Worm (Caenorhabditis elegans) whole organism, dauer: ENCODE results near the gene plpp-1.2.

Experiments used
- unc-62 ChIP-seq: sonication (generic microtip); optimal IDR thresholded peaks from 2 replicates; lab custom pipeline; 2017; ENCODE audit warnings: missing biosample characterization, missing genetic modification reagents, missing genetic modification characterization

plpp-1.2 gene

ce11 chrII:6484876-6485526 is at the start of gene plpp-1.2, which contains the start of gene lido-16:
Gene plpp-1.2, plus strand, starts transcription at chrII:6485476.
Gene lido-16, minus strand, starts transcription at chrII:6484976.
- TF ChIP-seq unc-62 (GFP tag; lab: Kevin White, UChicago), result no peak

DNA sequence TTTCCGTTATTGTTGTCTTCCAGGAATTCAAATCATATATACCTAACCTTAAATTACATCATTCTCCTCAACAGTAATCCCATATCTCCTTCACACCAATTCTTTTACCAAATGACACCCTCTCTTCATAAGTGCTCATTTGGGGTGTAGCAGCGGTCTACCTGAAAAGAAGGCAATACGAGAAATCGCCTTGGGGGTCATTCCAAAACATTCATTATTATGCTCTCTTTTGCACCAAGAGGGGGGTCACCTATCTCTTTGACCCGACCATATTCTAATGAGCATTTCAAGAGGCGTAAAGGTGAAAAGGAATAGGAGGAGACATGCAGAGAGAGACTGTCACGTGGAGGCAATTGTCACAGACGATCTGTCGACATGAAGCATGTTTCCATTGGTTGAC is 48.4 kb upstream of the plpp-1.2 start:
- no peak for TF ChIP-seq unc-62 (GFP tag; lab: Kevin White, UChicago)

- TF ChIP-seq unc-62 (GFP tag; lab: Kevin White, UChicago), result no peak
These were observed 44.1 kb upstream of the plpp-1.2 start, which contains the start of gene cutl-16 for ce11 chrII:6441128-6441527. Gene cutl-16, plus strand, starts transcription at chrII:6441428.

- TF ChIP-seq unc-62 (GFP tag; lab: Kevin White, UChicago), result no peak
These were observed 41.6 kb upstream of the plpp-1.2 start, which contains the start of gene K06A1.2 for ce11 chrII:6443710-6444109. Gene K06A1.2, plus strand, starts transcription at chrII:6444010.

DNA sequence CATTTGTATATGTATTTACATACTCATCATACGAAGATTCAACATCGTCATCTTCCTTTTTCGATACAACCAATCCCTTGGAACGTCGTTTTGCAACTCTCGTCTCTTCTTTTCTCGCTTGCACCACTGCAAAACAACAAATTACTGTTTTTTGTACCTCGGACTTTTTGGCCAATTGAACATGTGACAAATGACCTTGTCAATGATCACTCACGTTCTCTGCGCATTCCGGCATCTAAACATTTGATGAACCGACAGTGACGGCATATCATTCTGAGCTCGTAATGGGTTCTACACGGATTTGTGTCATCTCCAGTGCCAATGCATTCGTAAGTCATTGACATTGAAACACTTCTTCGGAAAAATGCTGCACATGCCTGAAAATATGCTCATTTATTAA is 37.1 kb upstream of the plpp-1.2 start:
- TF ChIP-seq unc-62 (GFP tag; lab: Kevin White, UChicago), result no peak

- TF ChIP-seq unc-62 (GFP tag; lab: Kevin White, UChicago), result no peak
These were observed 36.6 kb upstream of the plpp-1.2 start for ce11 chrII:6448656-6449055.

DNA sequence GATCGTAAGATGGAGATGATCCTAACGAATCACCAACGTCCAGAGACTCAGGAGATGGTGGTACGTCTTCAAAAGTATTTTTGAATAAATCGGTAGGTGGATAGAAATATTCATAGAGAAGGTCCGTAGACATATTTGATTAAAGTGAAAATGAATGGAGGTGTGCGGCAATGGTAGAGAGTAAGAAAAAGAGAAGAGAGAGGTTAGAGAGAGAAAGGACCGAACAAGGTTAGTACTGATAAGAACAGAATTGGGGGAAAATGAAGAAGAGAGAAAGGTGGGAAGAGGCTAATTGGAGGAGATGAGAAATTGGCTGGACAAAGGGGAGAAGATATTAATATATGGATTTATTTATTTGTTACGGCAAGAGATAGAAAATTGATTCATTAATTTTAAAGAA is 35.6 kb upstream of the plpp-1.2 start, which contains the start of gene nhr-22:
nhr-22 (minus strand) TSS at position 137 of the 400 bp plus-strand sequence.
- TF ChIP-seq unc-62 (GFP tag; lab: Kevin White, UChicago), result no peak

DNA sequence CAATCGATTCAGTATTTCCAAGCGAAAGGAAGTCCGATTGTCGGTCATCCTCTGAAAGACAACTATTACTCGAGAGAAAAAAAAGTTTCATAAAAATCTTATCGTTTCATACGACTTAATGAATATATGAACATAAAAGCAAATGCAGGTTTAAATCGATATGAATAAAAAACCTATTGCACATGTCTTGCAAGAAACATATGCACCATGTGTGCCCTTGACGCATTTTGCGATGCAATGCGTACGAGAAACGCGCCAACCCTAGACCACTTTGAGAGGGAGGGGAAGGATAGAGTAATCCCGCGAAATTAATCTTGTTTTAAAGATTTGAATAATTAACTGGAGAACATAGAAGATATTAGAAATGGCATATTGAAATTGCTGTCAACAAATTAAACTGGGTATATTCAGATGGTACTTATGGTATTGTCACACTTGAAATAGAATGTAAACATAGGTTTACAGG is 31.9 kb upstream of the plpp-1.2 start, which contains the start of gene atg-16.2:
atg-16.2 (minus strand) TSS at position 51 of the 466 bp plus-strand sequence.
- no peak for TF ChIP-seq unc-62 (GFP tag; lab: Kevin White, UChicago)

DNA sequence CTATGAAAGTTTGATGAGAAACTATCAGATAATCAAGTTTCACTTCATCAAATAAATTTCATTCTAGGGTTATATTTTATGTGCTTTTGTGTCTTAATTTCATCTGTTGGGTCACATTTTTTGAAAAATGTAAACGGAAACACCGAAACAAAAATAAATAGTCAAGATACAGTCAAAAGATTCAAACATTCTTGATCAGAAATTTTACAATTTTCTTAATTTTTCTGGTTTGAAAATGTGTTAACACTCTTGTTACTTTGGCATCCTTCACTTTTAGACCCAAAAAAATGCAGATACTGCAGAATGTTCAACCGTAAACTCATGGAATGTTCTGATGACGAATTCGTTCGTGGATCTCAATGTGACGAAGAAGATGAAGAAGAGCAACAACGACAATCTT is 30.6 kb upstream of the plpp-1.2 start, which contains the start of gene aptf-1:
aptf-1 (plus strand) TSS at position 301 of the 400 bp plus-strand sequence.
- TF ChIP-seq unc-62 (GFP tag; lab: Kevin White, UChicago), result no peak

- no peak for TF ChIP-seq unc-62 (GFP tag; lab: Kevin White, UChicago)
These were observed 15.9 kb upstream of the plpp-1.2 start for ce11 chrII:6469340-6469739.

ce11 chrII:6470985-6471384 is 14.3 kb upstream of the plpp-1.2 start, which contains the start of gene dgk-5:
Gene dgk-5, minus strand, starts transcription at chrII:6471085.
- no peak for TF ChIP-seq unc-62 (GFP tag; lab: Kevin White, UChicago)

DNA sequence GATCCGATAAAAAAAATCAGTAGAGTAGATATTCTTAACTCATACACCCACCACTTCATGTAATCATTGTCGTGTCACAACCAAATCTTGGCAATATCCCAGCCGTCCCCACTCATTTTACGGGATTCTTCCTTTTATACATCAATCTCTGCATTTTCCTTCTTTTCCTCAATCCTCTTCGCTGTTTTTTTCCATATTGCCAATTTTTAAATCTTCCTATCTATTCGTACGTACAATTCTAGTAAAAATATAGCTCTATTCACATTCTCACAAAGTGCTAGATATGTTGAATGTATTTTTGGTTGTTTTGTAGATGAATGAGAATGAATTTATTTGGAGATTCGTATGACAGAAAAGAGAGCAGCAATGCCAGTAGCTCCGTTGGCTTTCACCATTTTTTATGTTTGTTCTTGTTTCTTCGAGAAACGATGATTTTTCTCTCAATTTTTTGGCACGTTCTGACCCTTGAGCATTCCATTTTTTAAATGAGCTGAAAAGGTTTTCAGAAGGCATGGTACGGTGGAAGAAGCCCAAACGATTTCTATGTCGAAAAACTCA is 10.0 kb upstream of the plpp-1.2 start, which contains the start of gene T28D9.16:
T28D9.16 (plus strand) TSS at position 508 of the 558 bp plus-strand sequence.
- no peak for TF ChIP-seq unc-62 (GFP tag; lab: Kevin White, UChicago)

DNA sequence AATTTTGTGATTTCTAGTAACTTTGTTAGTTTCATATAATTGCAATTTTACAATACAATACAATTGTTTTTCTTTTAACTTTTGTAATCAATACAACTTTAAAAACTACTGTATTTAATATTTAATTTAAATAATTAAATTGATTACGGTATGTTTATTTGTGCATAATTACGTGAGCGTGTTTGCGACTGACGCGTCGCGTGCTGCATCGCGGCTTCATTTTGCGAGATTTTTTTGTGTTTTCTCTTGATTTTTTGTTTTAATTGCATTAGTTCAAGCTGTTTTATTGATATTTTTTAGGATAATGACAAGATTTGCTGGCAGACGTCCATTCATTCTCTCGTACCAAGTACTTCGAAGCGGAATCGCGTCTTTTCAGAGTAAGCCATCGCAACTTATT is 8.6 kb upstream of the plpp-1.2 start, which contains the start of gene T28D9.4:
T28D9.4 (plus strand) TSS at position 301 of the 400 bp plus-strand sequence.
- no peak for TF ChIP-seq unc-62 (GFP tag; lab: Kevin White, UChicago)

ce11 chrII:6482102-6482501 is 3.2 kb upstream of the plpp-1.2 start, which contains the start of gene del-10:
Gene del-10, minus strand, starts transcription at chrII:6482125.
- TF ChIP-seq unc-62 (GFP tag; lab: Kevin White, UChicago), result no peak

DNA sequence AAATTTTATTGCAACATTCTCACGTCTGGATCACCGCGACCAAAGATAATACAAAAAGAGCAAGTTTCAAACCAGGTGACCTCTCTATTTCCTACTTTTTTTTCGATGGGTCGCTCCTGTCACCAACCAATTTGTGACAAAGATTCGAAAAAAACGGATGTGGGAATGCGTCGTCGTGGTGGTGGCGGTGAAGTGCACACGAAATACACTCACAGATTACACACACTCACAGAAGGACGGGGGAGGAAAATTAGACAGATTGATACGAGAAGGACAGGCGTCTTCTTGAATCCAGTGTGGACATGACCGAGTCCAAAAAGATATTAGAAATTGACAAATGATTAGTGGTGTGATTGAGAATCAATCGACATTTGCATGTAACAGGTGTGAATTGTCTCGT is 2.5 kb upstream of the plpp-1.2 start:
- TF ChIP-seq unc-62 (GFP tag; lab: Kevin White, UChicago), result no peak

DNA sequence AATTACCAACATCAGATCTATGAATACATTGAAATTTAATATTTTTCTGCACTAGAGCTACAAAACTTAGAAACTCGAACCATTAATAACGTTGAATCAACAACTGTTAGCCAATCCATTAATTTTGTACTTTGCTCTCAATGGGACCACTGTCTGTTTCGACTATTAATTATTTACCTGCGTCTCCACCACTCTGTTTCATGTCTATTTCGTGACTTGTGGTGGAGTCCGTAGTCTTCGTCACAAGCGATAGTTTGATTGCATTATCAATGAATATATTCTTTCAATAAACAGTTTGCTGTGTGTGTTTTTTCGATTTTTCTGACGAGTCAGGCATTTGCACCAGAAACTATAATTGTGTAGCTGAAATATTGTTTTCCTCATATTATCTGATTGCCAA is 1.1 kb downstream of the plpp-1.2 start:
- no peak for TF ChIP-seq unc-62 (GFP tag; lab: Kevin White, UChicago)
